Fruit fly (Drosophila melanogaster): ENCODE data around the gene Klc.

DNA sequence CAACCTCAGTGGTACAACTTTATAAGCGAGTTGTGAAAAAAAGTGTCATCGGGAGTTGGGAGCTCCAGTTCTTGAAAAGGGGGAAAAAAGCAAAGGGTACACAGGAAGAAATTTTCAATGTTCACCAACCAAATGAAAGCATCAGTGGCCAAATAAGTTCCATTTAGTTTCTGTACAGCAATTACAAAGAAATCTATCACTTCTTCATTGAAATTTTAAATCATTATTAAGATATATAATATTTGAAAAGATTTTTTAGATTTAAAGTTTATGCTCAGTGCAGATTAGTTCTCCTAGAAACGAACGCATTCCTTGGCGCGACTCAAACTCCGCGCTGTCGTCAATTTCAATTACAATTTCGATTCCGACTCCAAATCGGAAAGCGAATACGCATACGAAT is 48.5 kb downstream of the Klc start:
- TF ChIP-seq TFAM (GFP tag; optimal IDR thresholded peaks at IDR 0.05) = no peak
- TF ChIP-seq esg (GFP tag; conservative IDR thresholded peaks at IDR 0.05) = no peak
- TF ChIP-seq NK7.1 (GFP tag; optimal IDR thresholded peaks at IDR 0.05) = no peak
- no peak for TF ChIP-seq dati (GFP tag; IDR thresholded peaks at IDR 0.05)
- TF ChIP-seq peb (GFP tag; IDR thresholded peaks at IDR 0.05) = no peak
- no peak for TF ChIP-seq az2 (GFP tag; optimal IDR thresholded peaks at IDR 0.05)
- TF ChIP-seq zfh2 (GFP tag; optimal IDR thresholded peaks at IDR 0.05) = no peak
